Worm (Caenorhabditis elegans): ENCODE data around the gene C03B1.4.

C03B1.4 gene

ce11 chrX:6323129-6323528 lies 41.2 kb upstream of the C03B1.4 start, which contains the start of gene col-167 (continued):
- TF ChIP-seq irx-1 (tag; optimal IDR thresholded peaks at IDR 0.05): no peak
- no peak for TF ChIP-seq dpl-1 (GFP tag; optimal IDR thresholded peaks at IDR 0.05)

DNA sequence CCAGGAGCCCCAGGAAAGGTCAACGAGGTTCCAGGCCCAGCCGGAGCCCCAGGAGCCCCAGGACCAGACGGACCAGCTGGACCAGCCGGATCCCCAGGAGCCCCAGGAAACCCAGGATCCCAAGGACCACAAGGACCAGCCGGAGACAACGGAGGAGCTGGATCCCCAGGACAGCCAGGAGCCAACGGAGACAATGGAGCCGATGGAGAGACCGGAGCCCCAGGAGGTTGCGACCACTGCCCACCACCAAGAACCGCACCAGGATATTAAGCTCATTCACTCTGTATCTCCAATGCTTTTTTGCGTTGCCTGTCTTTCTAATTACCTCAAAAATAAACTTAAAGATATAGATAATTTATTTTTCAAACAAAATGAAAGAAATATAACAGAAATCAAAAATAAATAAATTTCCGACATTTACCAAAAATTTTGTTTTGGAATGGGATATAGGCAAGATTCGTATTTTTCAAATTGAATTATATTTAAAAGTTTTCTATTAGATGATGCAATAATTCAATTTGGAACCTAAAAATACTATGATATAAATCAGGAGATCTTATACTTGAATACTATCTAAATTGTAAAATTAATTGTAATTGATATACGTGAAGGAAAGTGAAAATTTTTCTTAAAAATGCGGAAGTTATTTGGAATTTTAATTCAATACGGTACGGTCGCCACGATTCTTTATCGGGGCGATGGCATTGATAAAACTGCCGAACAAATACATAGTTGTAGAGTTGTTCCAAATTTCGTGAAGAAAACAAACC lies 40.0 kb upstream of the C03B1.4 start:
- TF ChIP-seq jun-1 (tag; optimal IDR thresholded peaks at IDR 0.05) (peak; percentile 33), tbx-2 (tag; optimal IDR thresholded peaks at IDR 0.05) (peak; percentile 3)

DNA sequence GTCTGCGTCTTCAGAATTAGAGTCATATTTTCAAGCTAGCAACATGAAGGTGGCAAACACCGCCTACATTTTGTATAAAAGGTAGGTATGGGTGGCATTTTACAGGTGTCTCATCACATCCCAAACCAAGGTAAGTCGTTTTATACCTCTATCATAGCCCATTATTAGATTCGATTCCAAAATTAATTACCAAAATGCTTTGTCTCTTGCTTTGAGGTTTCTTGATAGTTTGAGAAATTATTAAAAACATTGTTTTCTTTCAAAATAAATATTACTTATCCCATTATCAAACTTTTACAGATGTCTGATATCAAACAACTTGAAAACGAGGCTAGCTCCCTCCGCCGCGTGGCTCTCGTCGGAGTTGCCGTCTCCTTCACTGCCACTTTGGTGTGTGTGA lies 38.2 kb upstream of the C03B1.4 start, which contains the start of gene col-168:
col-168 (plus strand) TSS at position 301 of the 400 bp plus-strand sequence.
- TF ChIP-seq nhr-85 (tag) (peak; percentile 70), tlp-1 (tag; optimal IDR thresholded peaks at IDR 0.05) (no peak), C04F5.9 (tag; optimal IDR thresholded peaks at IDR 0.05) (no peak), ceh-8 (GFP tag; optimal IDR thresholded peaks at IDR 0.05) (no peak), F16B12.6 (tag; optimal IDR thresholded peaks at IDR 0.05) (no peak), sox-4 (tag; optimal IDR thresholded peaks at IDR 0.05) (no peak), dpl-1 (GFP tag; optimal IDR thresholded peaks at IDR 0.05) (no peak), unc-62 (GFP tag; optimal IDR thresholded peaks at IDR 0.05) (no peak), swsn-7 (tag; optimal IDR thresholded peaks at IDR 0.05) (no peak), nhr-84 (tag; optimal IDR thresholded peaks at IDR 0.05) (no peak), efl-1 (optimal IDR thresholded peaks at IDR 0.05) (no peak), efl-1 (GFP tag; optimal IDR thresholded peaks at IDR 0.05 in 1 of 2) (peak in 1 of 2 experiments; percentile 28), ets-5 (GFP tag; IDR thresholded peaks at IDR 0.05) (no peak), blmp-1 (tag; optimal IDR thresholded peaks at IDR 0.05) (no peak), nhr-19 (GFP tag; conservative IDR thresholded peaks at IDR 0.05) (no peak), fos-1 (tag; optimal IDR thresholded peaks at IDR 0.05) (no peak)

DNA sequence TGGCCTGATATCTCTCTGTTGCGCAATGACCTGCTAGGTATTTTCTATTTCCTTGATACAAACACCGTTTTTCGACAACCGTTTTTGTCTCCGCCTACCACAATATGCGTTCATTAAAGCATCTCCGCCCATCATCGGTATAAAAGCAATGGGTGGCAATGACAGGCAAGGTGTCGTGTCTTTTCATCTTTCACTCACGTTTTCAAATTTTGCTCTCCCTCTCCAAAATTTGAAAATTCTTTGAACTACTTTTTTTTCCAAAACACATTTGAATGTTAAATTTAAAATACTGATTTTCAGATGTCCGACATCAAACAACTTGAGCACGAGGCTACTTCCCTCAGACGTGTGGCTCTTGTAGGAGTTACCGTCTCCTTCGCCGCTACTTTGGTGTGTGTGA lies 35.4 kb upstream of the C03B1.4 start, which contains the start of gene col-169:
col-169 (plus strand) TSS at position 301 of the 400 bp plus-strand sequence.
- TF ChIP-seq skn-1 (tag; optimal IDR thresholded peaks at IDR 0.05) (no peak), nhr-12 (tag; optimal IDR thresholded peaks at IDR 0.05) (no peak), elt-3 (tag; optimal IDR thresholded peaks at IDR 0.05) (no peak), pag-3 (tag; optimal IDR thresholded peaks at IDR 0.05; ENCODE audit: borderline replicate concordance, insufficient read depth) (no peak), lir-3 (tag; optimal IDR thresholded peaks at IDR 0.05; ENCODE audit: poor library complexity) (no peak), ceh-88 (GFP tag; IDR thresholded peaks at IDR 0.05) (no peak), tlp-1 (tag; optimal IDR thresholded peaks at IDR 0.05) (no peak), isw-1 (GFP tag; IDR thresholded peaks at IDR 0.05) (no peak), C16A3.4 (tag; optimal IDR thresholded peaks at IDR 0.05) (no peak), dsc-1 (tag; optimal IDR thresholded peaks at IDR 0.05) (no peak)

- no peak for TF ChIP-seq lin-13 (GFP tag; optimal IDR thresholded peaks at IDR 0.05)
- TF ChIP-seq tlp-1 (tag; optimal IDR thresholded peaks at IDR 0.05): no peak
- no peak for TF ChIP-seq snpc-4 (tag; optimal IDR thresholded peaks at IDR 0.05)
- TF ChIP-seq nhr-237 (tag; optimal IDR thresholded peaks at IDR 0.05): no peak
- TF ChIP-seq zag-1 (tag; optimal IDR thresholded peaks at IDR 0.05): no peak
- no peak for TF ChIP-seq F16B12.6 (tag; optimal IDR thresholded peaks at IDR 0.05)
- no peak for TF ChIP-seq hlh-17 (GFP tag; optimal IDR thresholded peaks at IDR 0.05; ENCODE audit: borderline replicate concordance)
- TF ChIP-seq alr-1 (tag; optimal IDR thresholded peaks at IDR 0.05; ENCODE audit: borderline replicate concordance): no peak
- TF ChIP-seq aly-2 (tag; optimal IDR thresholded peaks at IDR 0.05): no peak
- no peak for TF ChIP-seq skn-1 (tag; optimal IDR thresholded peaks at IDR 0.05)
Observed at ce11 chrX:6331409-6331808, 32.9 kb upstream of the C03B1.4 start, which contains the start of gene col-170. Gene col-170 (plus strand): TSS chrX:6331709.
